Fruit fly (Drosophila melanogaster): ENCODE results near the gene Dhrs4.

Gene Dhrs4

DNA sequence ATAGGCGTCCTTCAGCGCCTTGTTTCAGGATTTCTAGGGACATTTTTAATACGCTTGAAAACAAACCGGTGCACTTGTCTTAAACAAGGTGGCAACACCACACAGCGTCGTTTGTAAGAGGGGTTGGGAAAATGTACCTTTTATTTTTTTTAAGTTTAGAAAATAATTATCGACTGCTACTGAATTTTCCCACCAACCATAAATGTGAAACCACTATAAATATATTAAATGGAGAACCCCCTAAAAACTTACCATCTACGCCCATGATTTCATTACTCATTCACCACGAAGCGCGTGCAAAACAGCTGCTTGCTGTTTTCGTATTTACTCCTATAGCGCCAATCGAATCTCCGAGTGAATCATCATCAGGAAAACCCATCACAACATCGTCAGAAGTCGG is 2.1 kb downstream of the Dhrs4 start, which contains the start of the genes Tcs5 and CHMP2B (continued):
- TF ChIP-seq CG2202 (tag; optimal IDR thresholded peaks at IDR 0.05), result peak; percentile 100
- TF ChIP-seq tgo (GFP tag; IDR thresholded peaks at IDR 0.05), result peak; percentile 100
- TF ChIP-seq Ptx1 (GFP tag; IDR thresholded peaks at IDR 0.05), result peak; percentile 100
- TF ChIP-seq hkb (optimal IDR thresholded peaks at IDR 0.05), result peak; percentile 77
- TF ChIP-seq hkb (GFP tag; IDR thresholded peaks at IDR 0.05), result peak; percentile 100
- TF ChIP-seq CG1832 (GFP tag; optimal IDR thresholded peaks at IDR 0.05), result peak; percentile 23
- TF ChIP-seq HLH3B (GFP tag; IDR thresholded peaks at IDR 0.05), result peak; percentile 100
- TF ChIP-seq B-H2 (GFP tag; optimal IDR thresholded peaks at IDR 0.05), result peak; percentile 100
- peak; percentile 100 for TF ChIP-seq lab (GFP tag; optimal IDR thresholded peaks at IDR 0.05)
- peak; percentile 99 to 100 for TF ChIP-seq bsh (GFP tag; optimal IDR thresholded peaks at IDR 0.05)
- TF ChIP-seq CG7357 (GFP tag; IDR thresholded peaks at IDR 0.05), result peak; percentile 100
- TF ChIP-seq stwl (tag; optimal IDR thresholded peaks at IDR 0.05), result peak; percentile 97
- peak; percentile 100 for TF ChIP-seq CG30431 (GFP tag; optimal IDR thresholded peaks at IDR 0.05)
- TF ChIP-seq slp2 (GFP tag; optimal IDR thresholded peaks at IDR 0.05), result peak; percentile 100
- no peak for TF ChIP-seq hbn (GFP tag; IDR thresholded peaks at IDR 0.05; ENCODE audit: partially characterized antibody)
- peak; percentile 96 for TF ChIP-seq wek (GFP tag; optimal IDR thresholded peaks at IDR 0.05)
- peak; percentile 66 for TF ChIP-seq Sin3A (optimal IDR thresholded peaks at IDR 0.05)
- peak; percentile 100 for TF ChIP-seq MBD-R2 (GFP tag; IDR thresholded peaks at IDR 0.05)
- TF ChIP-seq hb (GFP tag; IDR thresholded peaks at IDR 0.05; ENCODE audit: partially characterized antibody), result no peak
- peak; percentile 100 for TF ChIP-seq H15 (GFP tag; IDR thresholded peaks at IDR 0.05)
- peak; percentile 98 for TF ChIP-seq kah (GFP tag; optimal IDR thresholded peaks at IDR 0.05)
- no peak for TF ChIP-seq ato (GFP tag; IDR thresholded peaks at IDR 0.05; ENCODE audit: partially characterized antibody)
- peak; percentile 95 for TF ChIP-seq CG15073 (GFP tag; optimal IDR thresholded peaks at IDR 0.05)
- TF ChIP-seq crp (GFP tag; optimal IDR thresholded peaks at IDR 0.05), result peak; percentile 95 to 96
- TF ChIP-seq twi (tag; optimal IDR thresholded peaks at IDR 0.05), result peak; percentile 99
- peak; percentile 100 for TF ChIP-seq CG12744 (GFP tag; optimal IDR thresholded peaks at IDR 0.05)
- TF ChIP-seq cato (GFP tag; optimal IDR thresholded peaks at IDR 0.05; ENCODE audit: borderline replicate concordance), result peak; percentile 100
- TF ChIP-seq ssp (GFP tag; IDR thresholded peaks at IDR 0.05), result peak; percentile 98
- peak; percentile 96 for TF ChIP-seq CG17361 (GFP tag; IDR thresholded peaks at IDR 0.05)
- peak; percentile 100 for TF ChIP-seq ttk (GFP tag; IDR thresholded peaks at IDR 0.05)
- TF ChIP-seq CG32772 (GFP tag; IDR thresholded peaks at IDR 0.05), result peak; percentile 100
- peak; percentile 99 for TF ChIP-seq NK7.1 (GFP tag; optimal IDR thresholded peaks at IDR 0.05)
- TF ChIP-seq CG34224 (GFP tag; IDR thresholded peaks at IDR 0.05; ENCODE audit: partially characterized antibody), result peak; percentile 34; the same call in 1 of the 3 replicates
- TF ChIP-seq so (GFP tag; IDR thresholded peaks at IDR 0.05), result peak; percentile 100
- TF ChIP-seq bab2 (GFP tag; optimal IDR thresholded peaks at IDR 0.05), result peak; percentile 100
- TF ChIP-seq CG7839 (tag; optimal IDR thresholded peaks at IDR 0.05), result peak; percentile 100
- TF ChIP-seq CG15011 (GFP tag; optimal IDR thresholded peaks at IDR 0.05), result peak; percentile 99
- TF ChIP-seq HHEX (GFP tag; optimal IDR thresholded peaks at IDR 0.05), result peak; percentile 100
- TF ChIP-seq ind (GFP tag; optimal IDR thresholded peaks at IDR 0.05), result peak; percentile 100
- TF ChIP-seq CG9817 (tag; optimal IDR thresholded peaks at IDR 0.05), result peak; percentile 100
- TF ChIP-seq Adf1 (GFP tag; IDR thresholded peaks at IDR 0.05), result peak; percentile 94
- TF ChIP-seq CG10543 (GFP tag; optimal IDR thresholded peaks at IDR 0.05), result peak; percentile 99
- peak; percentile 99 for TF ChIP-seq Nf-YA (GFP tag; IDR thresholded peaks at IDR 0.05)
- TF ChIP-seq al (GFP tag; IDR thresholded peaks at IDR 0.05), result peak; percentile 100
- peak; percentile 100 for TF ChIP-seq slbo (GFP tag; IDR thresholded peaks at IDR 0.05)
- peak; percentile 99 for TF ChIP-seq CG18476 (GFP tag; optimal IDR thresholded peaks at IDR 0.05)
- TF ChIP-seq Hsf (GFP tag; optimal IDR thresholded peaks at IDR 0.05), result peak; percentile 100
- peak; percentile 100 for TF ChIP-seq Hr3 (GFP tag; optimal IDR thresholded peaks at IDR 0.05)
- peak; percentile 99 for TF ChIP-seq Blimp-1 (GFP tag; optimal IDR thresholded peaks at IDR 0.05)
- peak; percentile 96 for TF ChIP-seq CG8359 (GFP tag; optimal IDR thresholded peaks at IDR 0.05; ENCODE audit: borderline replicate concordance)
- peak; percentile 100 for TF ChIP-seq wor (GFP tag; IDR thresholded peaks at IDR 0.05)
